Fruit fly (Drosophila melanogaster): ENCODE results near the gene CG9515.

Gene CG9515

dm6 chr2L:8989037-8989591 lies 46.1 kb upstream of the CG9515 start, which contains the start of gene rost (continued):
- no peak for TF ChIP-seq Spps (tag; optimal IDR thresholded peaks at IDR 0.05)
- peak; percentile 86 for TF ChIP-seq CG34376 (GFP tag; optimal IDR thresholded peaks at IDR 0.05)
- TF ChIP-seq CG8359 (GFP tag; optimal IDR thresholded peaks at IDR 0.05; ENCODE audit: borderline replicate concordance), result no peak
- TF ChIP-seq ATbp (GFP tag; optimal IDR thresholded peaks at IDR 0.05), result no peak
- no peak for TF ChIP-seq ken (GFP tag; IDR thresholded peaks at IDR 0.05)
- TF ChIP-seq CG8388 (GFP tag; optimal IDR thresholded peaks at IDR 0.05), result no peak
- TF ChIP-seq Hr3 (GFP tag; optimal IDR thresholded peaks at IDR 0.05), result no peak
- no peak for TF ChIP-seq Optix (GFP tag; IDR thresholded peaks at IDR 0.05)
- no peak for TF ChIP-seq CG3163 (GFP tag; optimal IDR thresholded peaks at IDR 0.05)
- TF ChIP-seq Hr39 (optimal IDR thresholded peaks at IDR 0.05), result no peak
- TF ChIP-seq CG14014 (GFP tag; IDR thresholded peaks at IDR 0.05), result no peak
- TF ChIP-seq Fer2 (tag; optimal IDR thresholded peaks at IDR 0.05), result no peak
- TF ChIP-seq CG10462 (GFP tag; optimal IDR thresholded peaks at IDR 0.05), result no peak
- TF ChIP-seq CG15479 (GFP tag; optimal IDR thresholded peaks at IDR 0.05), result no peak
- TF ChIP-seq Taf1 (GFP tag; IDR thresholded peaks at IDR 0.05), result no peak
- TF ChIP-seq CG13624 (GFP tag; optimal IDR thresholded peaks at IDR 0.05), result no peak
- TF ChIP-seq stc (GFP tag; IDR thresholded peaks at IDR 0.05), result no peak
- no peak for TF ChIP-seq CG16815 (GFP tag; optimal IDR thresholded peaks at IDR 0.05)
- TF ChIP-seq CG7987 (GFP tag; optimal IDR thresholded peaks at IDR 0.05), result no peak
- TF ChIP-seq Trl (optimal IDR thresholded peaks at IDR 0.05), result peak; percentile 11 to 57
- no peak for TF ChIP-seq Trl (GFP tag; optimal IDR thresholded peaks at IDR 0.05)
- no peak for TF ChIP-seq ro (GFP tag; IDR thresholded peaks at IDR 0.05)
- peak; percentile 94 for TF ChIP-seq CG12769 (tag; optimal IDR thresholded peaks at IDR 0.05)
- no peak for TF ChIP-seq gsb (GFP tag; IDR thresholded peaks at IDR 0.05)
- no peak for TF ChIP-seq CG11085 (GFP tag; IDR thresholded peaks at IDR 0.05)
- TF ChIP-seq bbx (GFP tag; IDR thresholded peaks at IDR 0.05; ENCODE audit: partially characterized antibody), result no peak
- TF ChIP-seq nerfin-1 (tag; optimal IDR thresholded peaks at IDR 0.05), result no peak
- TF ChIP-seq dati (GFP tag; IDR thresholded peaks at IDR 0.05), result no peak
- no peak for TF ChIP-seq sisA (GFP tag; IDR thresholded peaks at IDR 0.05)
- no peak for TF ChIP-seq Ada2b (GFP tag; IDR thresholded peaks at IDR 0.05)
- TF ChIP-seq Max (GFP tag; optimal IDR thresholded peaks at IDR 0.05), result no peak
- no peak for TF ChIP-seq CG12391 (tag; optimal IDR thresholded peaks at IDR 0.05)
- no peak for TF ChIP-seq CG14965 (GFP tag; optimal IDR thresholded peaks at IDR 0.05; ENCODE audit: borderline replicate concordance)
- TF ChIP-seq Hsf (GFP tag; optimal IDR thresholded peaks at IDR 0.05), result no peak
- peak; percentile 57 for TF ChIP-seq nom (GFP tag; optimal IDR thresholded peaks at IDR 0.05)
- no peak for TF ChIP-seq Atf6 (GFP tag; IDR thresholded peaks at IDR 0.05)
- TF ChIP-seq tap (tag; optimal IDR thresholded peaks at IDR 0.05), result no peak
- no peak for TF ChIP-seq dmrt99B (tag; optimal IDR thresholded peaks at IDR 0.05)
- peak; percentile 3 for TF ChIP-seq sd (tag; optimal IDR thresholded peaks at IDR 0.05)
- TF ChIP-seq MESR4 (GFP tag; optimal IDR thresholded peaks at IDR 0.05), result no peak
- TF ChIP-seq CG2202 (tag; optimal IDR thresholded peaks at IDR 0.05), result no peak
- peak; percentile 60 for TF ChIP-seq crol (GFP tag; IDR thresholded peaks at IDR 0.05)
- TF ChIP-seq CG10979 (tag; optimal IDR thresholded peaks at IDR 0.05), result no peak
- no peak for TF ChIP-seq CG17568 (GFP tag; optimal IDR thresholded peaks at IDR 0.05)
- TF ChIP-seq CG17912 (GFP tag; optimal IDR thresholded peaks at IDR 0.05), result no peak
- no peak for TF ChIP-seq salm (tag; optimal IDR thresholded peaks at IDR 0.05)
- TF ChIP-seq tx (GFP tag; optimal IDR thresholded peaks at IDR 0.05), result no peak
- TF ChIP-seq CG6854 (GFP tag; optimal IDR thresholded peaks at IDR 0.05), result no peak
- no peak for TF ChIP-seq eyg (GFP tag; optimal IDR thresholded peaks at IDR 0.05)
- TF ChIP-seq CG11398 (GFP tag; optimal IDR thresholded peaks at IDR 0.05), result no peak
